Worm (Caenorhabditis elegans) whole organism, young adult: ENCODE data around the gene rfk-1.

Experiments
- C06A6.2 ChIP-seq: fragments of 200-800 bp; sonication (Bioruptor generic); conservative IDR thresholded peaks from 2 replicates; pipeline ENCODE4 v1.3.6; 2022; ENCODE audit warnings: missing genetic modification characterization, missing compliant biosample characterization
- C17E4.6 ChIP-seq: fragments of 200-800 bp; sonication (Bioruptor generic); IDR thresholded peaks from 2 replicates; pipeline ENCODE4 v1.3.6; 2022; ENCODE audit warnings: missing genetic modification reagents, missing genetic modification characterization, missing compliant biosample characterization
- F10E7.11 ChIP-seq: sonication (generic microtip); optimal IDR thresholded peaks from 2 replicates; lab custom pipeline; 2017; ENCODE audit warnings: mild to moderate bottlenecking, missing genetic modification characterization, moderate library complexity, missing compliant biosample characterization
- F23B12.7 ChIP-seq: sonication (generic microtip); optimal IDR thresholded peaks from 2 replicates; lab custom pipeline; 2017; ENCODE audit warnings: missing genetic modification characterization, mild to moderate bottlenecking, missing compliant biosample characterization, antibody characterized with exemption, moderate library complexity; ENCODE audit not compliant: insufficient read depth
- F52B5.7 ChIP-seq: sonication (generic microtip); optimal IDR thresholded peaks from 2 replicates; lab custom pipeline; 2016; ENCODE audit warnings: mild to moderate bottlenecking, missing genetic modification characterization, missing compliant biosample characterization
- K11D2.4 ChIP-seq: fragments of 200-800 bp; sonication (Bioruptor generic); IDR thresholded peaks from 2 replicates; pipeline ENCODE4 v1.3.6; 2022; ENCODE audit warnings: missing genetic modification reagents, missing genetic modification characterization, missing compliant biosample characterization
- T07F8.4 ChIP-seq: sonication (generic microtip); optimal IDR thresholded peaks from 2 replicates; lab custom pipeline; 2016; ENCODE audit warnings: mild to moderate bottlenecking, missing genetic modification characterization, moderate library complexity, missing compliant biosample characterization
- Y95B8A.8 ChIP-seq: fragments of 200-800 bp; sonication (Bioruptor generic); IDR thresholded peaks from 2 replicates; pipeline ENCODE4 v1.3.6; 2022; ENCODE audit warnings: missing genetic modification reagents, missing genetic modification characterization, missing compliant biosample characterization
- akir-1 ChIP-seq: fragments of 200-800 bp; sonication (Bioruptor generic); optimal IDR thresholded peaks from 2 replicates; lab custom pipeline; 2018; ENCODE audit warnings: mild to moderate bottlenecking, missing genetic modification characterization, moderate library complexity, missing compliant biosample characterization
- aptf-3 ChIP-seq: fragments of 200-800 bp; sonication (Bioruptor generic); IDR thresholded peaks from 2 replicates; pipeline ENCODE4 v1.3.6; 2022; ENCODE audit warnings: missing genetic modification characterization, missing compliant biosample characterization
- attf-3 ChIP-seq: fragments of 200-800 bp; sonication (Bioruptor generic); conservative IDR thresholded peaks from 2 replicates; pipeline ENCODE4 v1.3.6; 2022; ENCODE audit warnings: missing genetic modification reagents, missing genetic modification characterization, missing compliant biosample characterization
- attf-5 ChIP-seq: fragments of 200-800 bp; sonication (Bioruptor generic); optimal IDR thresholded peaks from 2 replicates; lab custom pipeline; 2018; ENCODE audit warnings: mild to moderate bottlenecking, missing genetic modification characterization, missing compliant biosample characterization
- bed-1 ChIP-seq: fragments of 200-800 bp; sonication (Bioruptor generic); IDR thresholded peaks from 2 replicates; pipeline ENCODE4 v1.3.6; 2022; ENCODE audit warnings: missing genetic modification reagents, missing genetic modification characterization, missing compliant biosample characterization
- bed-2 ChIP-seq: fragments of 200-800 bp; sonication (Bioruptor generic); IDR thresholded peaks from 2 replicates; pipeline ENCODE4 v1.3.6; 2022; ENCODE audit warnings: missing genetic modification reagents, missing genetic modification characterization, missing compliant biosample characterization
- ccch-3 ChIP-seq: fragments of 200-800 bp; sonication (Bioruptor generic); optimal IDR thresholded peaks from 2 replicates; lab custom pipeline; 2018; ENCODE audit warnings: mild to moderate bottlenecking, missing genetic modification characterization, missing compliant biosample characterization
- ceh-58 ChIP-seq: fragments of 200-800 bp; sonication (Bioruptor generic); IDR thresholded peaks from 2 replicates; pipeline ENCODE4 v1.3.6; 2022; ENCODE audit warnings: missing genetic modification characterization, missing compliant biosample characterization
- dpff-1 ChIP-seq: sonication (generic microtip); optimal IDR thresholded peaks from 2 replicates; lab custom pipeline; 2017; ENCODE audit warnings: mild to moderate bottlenecking, missing genetic modification characterization, missing compliant biosample characterization
- efl-1 ChIP-seq: fragments of 150-350 bp; optimal IDR thresholded peaks from 2 replicates; lab custom pipeline; 2014; ENCODE audit warnings: missing biosample characterization, missing genetic modification reagents, missing genetic modification characterization
- egl-44 ChIP-seq: fragments of 200-800 bp; sonication (Bioruptor generic); IDR thresholded peaks from 2 replicates; pipeline ENCODE4 v1.3.6; 2022; ENCODE audit warnings: missing genetic modification reagents, missing genetic modification characterization, missing compliant biosample characterization
- gei-17 ChIP-seq: fragments of 200-800 bp; sonication (Bioruptor generic); optimal IDR thresholded peaks from 2 replicates; lab custom pipeline; 2018; ENCODE audit warnings: mild to moderate bottlenecking, missing genetic modification characterization, missing compliant biosample characterization
- him-1 ChIP-seq: sonication (generic microtip); optimal IDR thresholded peaks from 2 replicates; lab custom pipeline; 2016; ENCODE audit warnings: missing genotype, missing genetic modification reagents, missing genetic modification characterization, missing compliant biosample characterization
- let-526 ChIP-seq: fragments of 200-800 bp; sonication (Bioruptor generic); IDR thresholded peaks from 2 replicates; pipeline ENCODE4 v1.3.6; 2022; ENCODE audit warnings: missing genetic modification reagents, missing genetic modification characterization, missing compliant biosample characterization
- let-607 ChIP-seq, 2 experiments: fragments of 200-800 bp in 1 of 2; sonication (Bioruptor generic) in 1 of 2; sonication (generic microtip) in 1 of 2; optimal IDR thresholded peaks; 2 replicates each; lab custom pipeline; 2016 to 2018; ENCODE audit warnings: mild to moderate bottlenecking in 2 of 2, missing compliant biosample characterization in 2 of 2, missing genetic modification characterization in 2 of 2, moderate library complexity in 2 of 2, missing genotype in 1 of 2
- lin-54 ChIP-seq: fragments of 200-800 bp; sonication (Bioruptor generic); optimal IDR thresholded peaks from 2 replicates; lab custom pipeline; 2018; ENCODE audit warnings: mild to moderate bottlenecking, missing genetic modification characterization, missing compliant biosample characterization
- lsl-1 ChIP-seq: fragments of 200-800 bp; sonication (Bioruptor generic); optimal IDR thresholded peaks from 2 replicates; lab custom pipeline; 2018; ENCODE audit warnings: mild to moderate bottlenecking, missing genetic modification characterization, moderate library complexity, missing compliant biosample characterization
- madf-6 ChIP-seq: fragments of 200-800 bp; sonication (Bioruptor generic); IDR thresholded peaks from 2 replicates; pipeline ENCODE4 v1.3.6; 2022; ENCODE audit warnings: missing genetic modification reagents, missing genetic modification characterization, missing compliant biosample characterization
- madf-8 ChIP-seq: fragments of 200-800 bp; sonication (Bioruptor generic); conservative IDR thresholded peaks from 2 replicates; pipeline ENCODE4 v1.3.6; 2022; ENCODE audit warnings: missing genetic modification reagents, missing genetic modification characterization, missing compliant biosample characterization
- mcd-1 ChIP-seq: fragments of 200-800 bp; sonication (Bioruptor generic); IDR thresholded peaks from 2 replicates; pipeline ENCODE4 v1.3.6; 2022; ENCODE audit warnings: missing genetic modification reagents, missing genetic modification characterization, missing compliant biosample characterization
- mxl-1 ChIP-seq: sonication (generic microtip); optimal IDR thresholded peaks from 2 replicates; lab custom pipeline; 2016; ENCODE audit warnings: missing genetic modification characterization, missing compliant biosample characterization
- nfyb-1 ChIP-seq: fragments of 200-800 bp; sonication (Bioruptor generic); IDR thresholded peaks from 2 replicates; pipeline ENCODE4 v1.3.6; 2022; ENCODE audit warnings: missing genetic modification reagents, missing genetic modification characterization, missing compliant biosample characterization
- nhr-80 ChIP-seq: sonication (generic microtip); optimal IDR thresholded peaks from 2 replicates; lab custom pipeline; 2016; ENCODE audit warnings: missing genetic modification characterization, missing compliant biosample characterization
- nhr-90 ChIP-seq: sonication (generic microtip); optimal IDR thresholded peaks from 2 replicates; lab custom pipeline; 2016; ENCODE audit warnings: missing genotype, mild to moderate bottlenecking, missing genetic modification characterization, missing compliant biosample characterization
- rcor-1 ChIP-seq: fragments of 200-800 bp; sonication (Bioruptor generic); IDR thresholded peaks from 2 replicates; pipeline ENCODE4 v1.3.6; 2022; ENCODE audit warnings: missing genetic modification reagents, missing genetic modification characterization, missing compliant biosample characterization
- snpc-1.3 ChIP-seq: sonication (generic microtip); optimal IDR thresholded peaks from 2 replicates; lab custom pipeline; 2017; ENCODE audit warnings: missing genetic modification characterization, mild to moderate bottlenecking, missing compliant biosample characterization, antibody characterized with exemption, moderate library complexity, missing genotype, missing genetic modification reagents; ENCODE audit not compliant: insufficient read depth
- snpc-3.4 ChIP-seq: sonication (generic microtip); optimal IDR thresholded peaks from 2 replicates; lab custom pipeline; 2017; ENCODE audit warnings: missing genetic modification characterization, mild to moderate bottlenecking, missing compliant biosample characterization, antibody characterized with exemption, moderate library complexity, missing genotype, missing genetic modification reagents
- snpc-4 ChIP-seq, 5 experiments: fragments of 150-350 bp in 1 of 5; sonication (generic microtip) in 4 of 5; optimal IDR thresholded peaks; 2 replicates each; lab custom pipeline; 2014 to 2018; ENCODE audit warnings: missing genetic modification characterization in 5 of 5, missing biosample characterization in 3 of 5, antibody characterized with exemption in 2 of 5, mild to moderate bottlenecking in 2 of 5, missing compliant biosample characterization in 2 of 5, missing genotype in 2 of 5, moderate library complexity in 2 of 5, missing genetic modification reagents in 1 of 5
- tbp1 ChIP-seq: fragments of 200-800 bp; sonication (Bioruptor generic); optimal IDR thresholded peaks from 2 replicates; lab custom pipeline; 2018; ENCODE audit warnings: mild to moderate bottlenecking, missing genetic modification characterization, missing compliant biosample characterization
- unc-130 ChIP-seq: sonication (generic microtip); optimal IDR thresholded peaks from 2 replicates; lab custom pipeline; 2016; ENCODE audit warnings: missing genetic modification reagents, missing genetic modification characterization, missing compliant biosample characterization
- xnd-1 ChIP-seq: sonication (generic microtip); optimal IDR thresholded peaks from 2 replicates; lab custom pipeline; 2016; ENCODE audit warnings: missing genotype, missing genetic modification reagents, missing genetic modification characterization, missing compliant biosample characterization
- ztf-18 ChIP-seq: sonication (generic microtip); optimal IDR thresholded peaks from 2 replicates; lab custom pipeline; 2016; ENCODE audit warnings: missing genotype, mild to moderate bottlenecking, missing genetic modification characterization, missing compliant biosample characterization
- ztf-25 ChIP-seq: fragments of 200-800 bp; sonication (Bioruptor generic); IDR thresholded peaks from 2 replicates; pipeline ENCODE4 v1.3.6; 2022; ENCODE audit warnings: missing genetic modification reagents, missing genetic modification characterization, missing compliant biosample characterization
- ztf-26 ChIP-seq: sonication (generic microtip); optimal IDR thresholded peaks from 2 replicates; lab custom pipeline; 2017; ENCODE audit warnings: missing genetic modification characterization, missing compliant biosample characterization
- ztf-28 ChIP-seq: fragments of 200-800 bp; sonication (Bioruptor generic); IDR thresholded peaks from 2 replicates; pipeline ENCODE4 v1.3.6; 2022; ENCODE audit warnings: missing genetic modification reagents, missing genetic modification characterization, missing compliant biosample characterization
- ztf-3 ChIP-seq: fragments of 200-800 bp; sonication (Bioruptor generic); optimal IDR thresholded peaks from 2 replicates; lab custom pipeline; 2018; ENCODE audit warnings: mild to moderate bottlenecking, missing genetic modification characterization, missing compliant biosample characterization

The rfk-1 gene

ce11 chrIV:10436401-10436800, 27.1 kb upstream of the rfk-1 start, which contains the start of gene ins-1:
Gene ins-1, plus strand, starts transcription at chrIV:10436701.
- TF ChIP-seq F23B12.7 (no peak), efl-1 (GFP tag; lab: Kevin White, UChicago) (no peak), ztf-28 (no peak), nfyb-1 (GFP tag; lab: Robert Waterston, UW) (no peak), xnd-1 (tag; lab: Kevin White, UChicago) (no peak), C06A6.2 (no peak), snpc-3.4 (tag; lab: Kevin White, UChicago) (no peak), ccch-3 (GFP tag; lab: Kevin White, UChicago) (no peak), K11D2.4 (GFP tag; lab: Robert Waterston, UW) (no peak), C17E4.6 (no peak), akir-1 (GFP tag; lab: Kevin White, UChicago) (no peak), ztf-26 (tag; lab: Kevin White, UChicago) (no peak), ztf-3 (GFP tag; lab: Kevin White, UChicago) (no peak), mcd-1 (no peak)

- TF ChIP-seq ztf-25 (no peak), ztf-28 (no peak), F52B5.7 (no peak), let-526 (GFP tag; lab: Robert Waterston, UW) (no peak), ceh-58 (GFP tag; lab: Robert Waterston, UW) (no peak), F10E7.11 (tag; lab: Kevin White, UChicago) (no peak), akir-1 (GFP tag; lab: Kevin White, UChicago) (no peak), let-607 (tag; optimal IDR thresholded peaks at IDR 0.05; lab: Kevin White, UChicago) (no peak), tbp1 (GFP tag; lab: Kevin White, UChicago) (no peak), T07F8.4 (tag; lab: Kevin White, UChicago) (no peak), unc-130 (GFP tag; lab: Kevin White, UChicago) (no peak), aptf-3 (GFP tag; lab: Robert Waterston, UW) (no peak), ztf-18 (tag; lab: Kevin White, UChicago) (no peak), Y95B8A.8 (no peak), lin-54 (no peak), dpff-1 (tag; lab: Kevin White, UChicago) (no peak), mxl-1 (tag; lab: Kevin White, UChicago) (no peak), madf-8 (GFP tag; lab: Robert Waterston, UW) (no peak), egl-44 (GFP tag; lab: Robert Waterston, UW) (no peak), him-1 (tag; lab: Kevin White, UChicago) (no peak)
Observed at ce11 chrIV:10430507-10430906, 21.2 kb upstream of the rfk-1 start.

- TF ChIP-seq rcor-1 (GFP tag; lab: Robert Waterston, UW) (no peak), nhr-80 (tag; lab: Kevin White, UChicago) (peak; percentile 27), dpff-1 (tag; lab: Kevin White, UChicago) (no peak), bed-2 (GFP tag; lab: Robert Waterston, UW) (no peak), bed-1 (GFP tag; lab: Robert Waterston, UW) (no peak)
Observed at ce11 chrIV:10429129-10429528, 19.9 kb upstream of the rfk-1 start, which contains the start of gene F13B12.2. Gene F13B12.2, minus strand, starts transcription at chrIV:10429130.

- TF ChIP-seq nhr-80 (tag; lab: Kevin White, UChicago) (peak; percentile 16), madf-6 (GFP tag; lab: Robert Waterston, UW) (no peak), gei-17 (GFP tag; lab: Kevin White, UChicago) (no peak), attf-3 (peak; percentile 98), dpff-1 (tag; lab: Kevin White, UChicago) (no peak), snpc-4 (GFP tag; optimal IDR thresholded peaks at IDR 0.05; lab: Kevin White, UChicago) (no peak), snpc-4 (tag; optimal IDR thresholded peaks at IDR 0.05; lab: Kevin White, UChicago) (peak in 1 of 4 experiments; percentile 51), snpc-1.3 (peak; percentile 7), attf-5 (GFP tag; lab: Kevin White, UChicago) (peak; percentile 9), lsl-1 (peak; percentile 90), nhr-90 (no peak)
Observed at ce11 chrIV:10425129-10425528, 15.9 kb upstream of the rfk-1 start.
